Fruit fly (Drosophila melanogaster) whole organism, embryonic: ENCODE results near the gene CG13001.

Source experiments
- CG10209 ChIP-seq: fragments of 200-800 bp; sonication (Bioruptor generic); optimal IDR thresholded peaks from 3 replicates; lab custom pipeline; 2017; ENCODE audit warnings: missing biosample characterization, mild to moderate bottlenecking, missing genetic modification characterization, missing genetic modification reagents
- CG10462 ChIP-seq: fragments of 200-800 bp; sonication (Bioruptor generic); optimal IDR thresholded peaks from 2 replicates; lab custom pipeline; 2016; ENCODE audit warnings: missing biosample characterization, missing genetic modification characterization
- CG11398 ChIP-seq: fragments of 200-800 bp; sonication (Bioruptor generic); optimal IDR thresholded peaks from 2 replicates; lab custom pipeline; 2016; ENCODE audit warnings: missing biosample characterization, missing genetic modification characterization
- CG11723 ChIP-seq: fragments of 200-800 bp; sonication (Bioruptor generic); optimal IDR thresholded peaks from 2 replicates; lab custom pipeline; 2017; ENCODE audit warnings: missing biosample characterization, mild to moderate bottlenecking, missing genetic modification characterization
- CG12071 ChIP-seq: fragments of 200-800 bp; sonication (Bioruptor generic); optimal IDR thresholded peaks from 3 replicates; lab custom pipeline; 2018; ENCODE audit warnings: missing biosample characterization, mild to moderate bottlenecking, missing genetic modification characterization
- CG13296 ChIP-seq: fragments of 200-800 bp; sonication (Bioruptor generic); optimal IDR thresholded peaks from 3 replicates; lab custom pipeline; 2018; ENCODE audit warnings: missing biosample characterization, mild to moderate bottlenecking, missing genetic modification characterization
- CG13424 ChIP-seq: fragments of 200-800 bp; sonication (Bioruptor generic); optimal IDR thresholded peaks from 2 replicates; lab custom pipeline; 2019; ENCODE audit warnings: missing biosample characterization, mild to moderate bottlenecking, missing genetic modification characterization, moderate library complexity
- CG13775 ChIP-seq: fragments of 200-800 bp; sonication (Bioruptor generic); optimal IDR thresholded peaks from 3 replicates; lab custom pipeline; 2017; ENCODE audit warnings: missing biosample characterization, mild to moderate bottlenecking, missing genetic modification characterization
- CG13894 ChIP-seq: fragments of 200-800 bp; sonication (Bioruptor generic); optimal IDR thresholded peaks from 3 replicates; lab custom pipeline; 2018; ENCODE audit warnings: missing biosample characterization, mild to moderate bottlenecking, missing genetic modification characterization, moderate library complexity
- CG14710 ChIP-seq: fragments of 200-800 bp; sonication (Bioruptor generic); optimal IDR thresholded peaks from 3 replicates; lab custom pipeline; 2019; ENCODE audit warnings: missing biosample characterization, mild to moderate bottlenecking, missing genetic modification characterization, moderate library complexity
- CG14860 ChIP-seq: fragments of 200-800 bp; sonication (Bioruptor generic); IDR thresholded peaks from 3 replicates; pipeline ENCODE4 v1.3.6; 2022; ENCODE audit warnings: missing biosample characterization, missing genetic modification characterization; ENCODE audit not compliant: partially characterized antibody
- CG15514 ChIP-seq: fragments of 200-800 bp; sonication (Bioruptor generic); optimal IDR thresholded peaks from 3 replicates; lab custom pipeline; 2017; ENCODE audit warnings: missing biosample characterization, missing genetic modification characterization, mild to moderate bottlenecking, moderate library complexity, missing genetic modification reagents
- CG17385 ChIP-seq: fragments of 200-800 bp; sonication (Bioruptor generic); optimal IDR thresholded peaks from 3 replicates; lab custom pipeline; 2018; ENCODE audit warnings: missing biosample characterization, mild to moderate bottlenecking, missing genetic modification characterization
- CG1792 ChIP-seq: fragments of 200-800 bp; sonication (Bioruptor generic); optimal IDR thresholded peaks from 2 replicates; lab custom pipeline; 2016; ENCODE audit warnings: missing biosample characterization, missing genetic modification characterization
- CG18599 ChIP-seq: fragments of 200-800 bp; sonication (Bioruptor generic); optimal IDR thresholded peaks from 3 replicates; lab custom pipeline; 2017; ENCODE audit warnings: missing biosample characterization, missing genetic modification characterization, mild to moderate bottlenecking, moderate library complexity, missing genetic modification reagents
- CG2199 ChIP-seq: fragments of 200-800 bp; sonication (Bioruptor generic); IDR thresholded peaks from 3 replicates; pipeline ENCODE4 v1.3.6; 2022; ENCODE audit warnings: missing biosample characterization, missing genetic modification characterization
- CG31388 ChIP-seq: fragments of 200-800 bp; sonication (Bioruptor generic); optimal IDR thresholded peaks from 2 replicates; lab custom pipeline; 2016; ENCODE audit warnings: missing biosample characterization, missing genetic modification characterization
- CG34376 ChIP-seq: fragments of 200-800 bp; sonication (Bioruptor generic); optimal IDR thresholded peaks from 2 replicates; lab custom pipeline; 2018; ENCODE audit warnings: missing biosample characterization, mild to moderate bottlenecking, missing genetic modification characterization
- CG6254 ChIP-seq: fragments of 200-800 bp; sonication (Bioruptor generic); optimal IDR thresholded peaks from 3 replicates; lab custom pipeline; 2017; ENCODE audit warnings: mild to moderate bottlenecking, missing biosample characterization, missing genetic modification reagents, missing genetic modification characterization
- CG6683 ChIP-seq: fragments of 200-800 bp; sonication (Bioruptor generic); optimal IDR thresholded peaks from 2 replicates; lab custom pipeline; 2017; ENCODE audit warnings: missing biosample characterization, mild to moderate bottlenecking, missing genetic modification characterization, missing genetic modification reagents
- CG7928 ChIP-seq: fragments of 200-800 bp; sonication (Bioruptor generic); optimal IDR thresholded peaks from 2 replicates; lab custom pipeline; 2017; ENCODE audit warnings: missing biosample characterization, mild to moderate bottlenecking, missing genetic modification characterization
- CG8765 ChIP-seq: fragments of 200-800 bp; sonication (Bioruptor generic); IDR thresholded peaks from 2 replicates; pipeline ENCODE4 v1.3.6; 2022; ENCODE audit warnings: missing biosample characterization, missing genetic modification characterization
- CG8944 ChIP-seq: fragments of 200-800 bp; sonication (Bioruptor generic); optimal IDR thresholded peaks from 3 replicates; lab custom pipeline; 2016; ENCODE audit warnings: missing biosample characterization, missing genetic modification characterization
- CG9932 ChIP-seq: fragments of 200-800 bp; sonication (Bioruptor generic); IDR thresholded peaks from 2 replicates; pipeline ENCODE4 v1.3.6; 2022; ENCODE audit warnings: missing biosample characterization, missing genetic modification characterization
- CHES-1-like ChIP-seq: fragments of 200-800 bp; sonication (Bioruptor generic); optimal IDR thresholded peaks from 2 replicates; lab custom pipeline; 2016; ENCODE audit warnings: missing biosample characterization, missing genetic modification characterization
- Dek ChIP-seq: fragments of 200-800 bp; sonication (Bioruptor generic); optimal IDR thresholded peaks from 3 replicates; lab custom pipeline; 2019; ENCODE audit warnings: missing biosample characterization, mild to moderate bottlenecking, missing genetic modification characterization, moderate library complexity
- Dfd ChIP-seq, 2 experiments: fragments of >200 bp; optimal IDR thresholded peaks; 2 replicates each; lab custom pipeline; 2017; ENCODE audit warnings: missing biosample characterization in 2 of 2, missing genetic modification characterization in 2 of 2
- Dp ChIP-seq: fragments of 200-800 bp; sonication (Bioruptor generic); optimal IDR thresholded peaks from 2 replicates; lab custom pipeline; 2018; ENCODE audit warnings: missing biosample characterization, mild to moderate bottlenecking, missing genetic modification characterization, moderate library complexity
- Ets97D ChIP-seq: fragments of 200-800 bp; sonication (Bioruptor generic); optimal IDR thresholded peaks from 3 replicates; lab custom pipeline; 2016; ENCODE audit warnings: missing biosample characterization, missing genetic modification characterization
- Fer3 ChIP-seq: fragments of 200-800 bp; sonication (Bioruptor generic); optimal IDR thresholded peaks from 2 replicates; lab custom pipeline; 2018; ENCODE audit warnings: missing biosample characterization, mild to moderate bottlenecking, missing genetic modification characterization, moderate library complexity
- HHEX ChIP-seq: fragments of 200-800 bp; sonication (Bioruptor generic); optimal IDR thresholded peaks from 3 replicates; lab custom pipeline; 2017; ENCODE audit warnings: missing biosample characterization, mild to moderate bottlenecking, missing genetic modification characterization, missing genetic modification reagents
- Usf ChIP-seq: fragments of 200-800 bp; sonication (Bioruptor generic); optimal IDR thresholded peaks from 2 replicates; lab custom pipeline; 2017; ENCODE audit warnings: missing genotype, missing biosample characterization, missing genetic modification characterization
- ab ChIP-seq: fragments of 200-800 bp; sonication (Bioruptor generic); optimal IDR thresholded peaks from 2 replicates; lab custom pipeline; 2016; ENCODE audit warnings: missing biosample characterization, missing genetic modification characterization
- abd-A ChIP-seq: fragments of 200-800 bp; sonication (Bioruptor generic); optimal IDR thresholded peaks from 3 replicates; lab custom pipeline; 2019; ENCODE audit warnings: missing biosample characterization, mild to moderate bottlenecking, missing genetic modification characterization, moderate library complexity
- chinmo ChIP-seq: fragments of 200-800 bp; sonication (Bioruptor generic); IDR thresholded peaks from 4 replicates; pipeline ENCODE4 v1.3.6; 2022; ENCODE audit warnings: missing biosample characterization, missing genetic modification characterization; ENCODE audit not compliant: partially characterized antibody
- chm ChIP-seq: fragments of 200-800 bp; sonication (Bioruptor generic); IDR thresholded peaks from 2 replicates; pipeline ENCODE4 v1.3.6; 2022; ENCODE audit warnings: missing biosample characterization, missing genetic modification characterization
- crc ChIP-seq: fragments of 200-800 bp; sonication (Bioruptor generic); optimal IDR thresholded peaks from 2 replicates; lab custom pipeline; 2016; ENCODE audit warnings: missing biosample characterization, missing genetic modification characterization
- dmrt99B ChIP-seq: fragments of 200-800 bp; sonication (Bioruptor generic); optimal IDR thresholded peaks from 2 replicates; lab custom pipeline; 2018; ENCODE audit warnings: missing biosample characterization, mild to moderate bottlenecking, missing genetic modification characterization, moderate library complexity
- en ChIP-seq: fragments of 200-800 bp; sonication (Bioruptor generic); optimal IDR thresholded peaks from 2 replicates; lab custom pipeline; 2016; ENCODE audit warnings: missing biosample characterization, missing genetic modification characterization
- grn ChIP-seq: fragments of 200-800 bp; sonication (Bioruptor generic); optimal IDR thresholded peaks from 3 replicates; lab custom pipeline; 2017; ENCODE audit warnings: missing biosample characterization, missing genetic modification characterization
- gsb ChIP-seq: fragments of 200-800 bp; sonication (Bioruptor generic); IDR thresholded peaks from 2 replicates; pipeline ENCODE4 v1.3.6; 2022; ENCODE audit warnings: missing biosample characterization, missing genetic modification characterization
- lilli ChIP-seq: fragments of 200-800 bp; sonication (Bioruptor generic); optimal IDR thresholded peaks from 3 replicates; lab custom pipeline; 2016; ENCODE audit warnings: missing biosample characterization, missing genetic modification characterization
- nau ChIP-seq: fragments of 200-800 bp; sonication (Bioruptor generic); optimal IDR thresholded peaks from 3 replicates; lab custom pipeline; 2017; ENCODE audit warnings: missing biosample characterization, mild to moderate bottlenecking, missing genetic modification characterization, missing genetic modification reagents
- nerfin-2 ChIP-seq: fragments of 200-800 bp; sonication (Bioruptor generic); IDR thresholded peaks from 2 replicates; pipeline ENCODE4 v1.3.6; 2022; ENCODE audit warnings: missing biosample characterization, missing genetic modification characterization; ENCODE audit not compliant: partially characterized antibody
- pb ChIP-seq: fragments of 200-800 bp; sonication (Bioruptor generic); optimal IDR thresholded peaks from 3 replicates; lab custom pipeline; 2016; ENCODE audit warnings: missing biosample characterization, missing genetic modification characterization
- pros ChIP-seq: fragments of 200-800 bp; sonication (Bioruptor generic); optimal IDR thresholded peaks from 3 replicates; lab custom pipeline; 2019; ENCODE audit warnings: missing biosample characterization, mild to moderate bottlenecking, missing genetic modification characterization, moderate library complexity
- pzg ChIP-seq: fragments of 200-800 bp; sonication (Bioruptor generic); optimal IDR thresholded peaks from 3 replicates; lab custom pipeline; 2018; ENCODE audit warnings: missing biosample characterization, mild to moderate bottlenecking, missing genetic modification characterization, moderate library complexity
- rib ChIP-seq: fragments of 200-800 bp; sonication (Bioruptor generic); IDR thresholded peaks from 2 replicates; pipeline ENCODE4 v1.3.6; 2022; ENCODE audit warnings: missing biosample characterization, missing genetic modification characterization
- tap ChIP-seq: fragments of 200-800 bp; optimal IDR thresholded peaks from 3 replicates; lab custom pipeline; 2019; ENCODE audit warnings: missing biosample characterization, mild to moderate bottlenecking, missing genetic modification characterization, moderate library complexity
- ttk ChIP-seq: fragments of 200-800 bp; sonication (Bioruptor generic); IDR thresholded peaks from 2 replicates; pipeline ENCODE4 v2.1.2; 2022; ENCODE audit warnings: missing biosample characterization, missing genetic modification characterization
- zfh1 ChIP-seq: fragments of 200-800 bp; sonication (Bioruptor generic); IDR thresholded peaks from 3 replicates; pipeline ENCODE4 v1.3.6; 2022; ENCODE audit warnings: missing biosample characterization, missing genetic modification characterization

Gene CG13001

DNA sequence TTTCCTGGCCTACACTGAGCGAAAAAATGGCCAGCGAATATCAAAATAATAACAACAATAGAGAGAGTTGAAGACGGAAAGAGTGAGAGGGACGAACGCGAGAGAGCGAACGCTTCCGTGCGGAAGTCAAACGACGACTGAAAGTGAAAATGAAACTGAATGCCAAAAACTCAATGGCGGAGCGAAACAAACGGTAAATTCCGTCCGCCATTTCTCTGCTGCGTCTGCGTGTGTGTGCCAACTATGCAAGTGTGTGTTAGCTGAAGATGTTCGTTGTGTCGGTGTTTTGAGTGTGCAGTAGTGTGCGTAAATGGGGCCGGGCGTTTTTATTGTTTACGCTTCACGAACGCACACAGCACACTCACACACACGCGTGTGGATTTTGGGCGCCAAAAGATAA lies 44.3 kb upstream of the CG13001 start:
- peak; percentile 1 for TF ChIP-seq CG13894
- no peak for TF ChIP-seq CG8765
- TF ChIP-seq en (GFP tag; lab: Kevin White, UChicago): no peak
- no peak for TF ChIP-seq grn (GFP tag; lab: Kevin White, UChicago)
- no peak for TF ChIP-seq Dfd (GFP tag; optimal IDR thresholded peaks at IDR 0.05; lab: Kevin White, UChicago)
- TF ChIP-seq Dek (tag; lab: Kevin White, UChicago): no peak
- TF ChIP-seq CG6254: no peak
- no peak for TF ChIP-seq crc (GFP tag; lab: Kevin White, UChicago)
- TF ChIP-seq CG14860 (GFP tag; lab: Robert Waterston, UW): no peak
- TF ChIP-seq CG34376 (GFP tag; lab: Kevin White, UChicago): peak; percentile 8
- TF ChIP-seq CG13775 (GFP tag; lab: Kevin White, UChicago): no peak
- TF ChIP-seq tap (tag; lab: Kevin White, UChicago): no peak
- no peak for TF ChIP-seq CG8944
- no peak for TF ChIP-seq CG12071
- no peak for TF ChIP-seq pros (GFP tag; lab: Kevin White, UChicago)
- TF ChIP-seq ttk: no peak
- no peak for TF ChIP-seq CG6683 (GFP tag; lab: Kevin White, UChicago)
- TF ChIP-seq gsb (GFP tag; lab: Robert Waterston, UW): no peak
- TF ChIP-seq zfh1: no peak
- peak; percentile 16 for TF ChIP-seq CG15514 (GFP tag; lab: Kevin White, UChicago)
- TF ChIP-seq Fer3 (tag; lab: Kevin White, UChicago): no peak
- no peak for TF ChIP-seq ab (GFP tag; lab: Kevin White, UChicago)
- no peak for TF ChIP-seq chm (GFP tag; lab: Robert Waterston, UW)
- TF ChIP-seq CG2199 (GFP tag; lab: Robert Waterston, UW): no peak
- TF ChIP-seq CG1792 (GFP tag; lab: Kevin White, UChicago): no peak
- TF ChIP-seq CG18599 (GFP tag; lab: Kevin White, UChicago): peak; percentile 4
- 0 out of 2 replicates have a peak, but pooled peaks have one; percentile 8 for TF ChIP-seq CG9932
- TF ChIP-seq CG13424 (tag; lab: Kevin White, UChicago): no peak
- TF ChIP-seq CG11723 (GFP tag; lab: Kevin White, UChicago): no peak
- no peak for TF ChIP-seq chinmo (GFP tag; lab: Robert Waterston, UW)
- TF ChIP-seq pzg: no peak
- TF ChIP-seq CG17385: no peak
- TF ChIP-seq CG10462 (GFP tag; lab: Kevin White, UChicago): no peak
- TF ChIP-seq Usf (GFP tag; lab: Kevin White, UChicago): no peak
- no peak for TF ChIP-seq CG31388 (GFP tag; lab: Kevin White, UChicago)
- TF ChIP-seq nau (GFP tag; lab: Kevin White, UChicago): no peak
- TF ChIP-seq abd-A (tag; lab: Kevin White, UChicago): peak; percentile 61
- no peak for TF ChIP-seq HHEX (GFP tag; lab: Kevin White, UChicago)
- no peak for TF ChIP-seq lilli
- no peak for TF ChIP-seq CG11398 (GFP tag; lab: Kevin White, UChicago)
- no peak for TF ChIP-seq pb
- no peak for TF ChIP-seq Ets97D (GFP tag; lab: Kevin White, UChicago)
- no peak for TF ChIP-seq rib
- TF ChIP-seq CG7928: no peak
- TF ChIP-seq CHES-1-like (GFP tag; lab: Kevin White, UChicago): no peak
- TF ChIP-seq nerfin-2 (GFP tag; lab: Robert Waterston, UW): no peak
- TF ChIP-seq CG10209: no peak
- TF ChIP-seq dmrt99B (tag; lab: Kevin White, UChicago): no peak
- TF ChIP-seq CG14710 (tag; lab: Kevin White, UChicago): no peak
- no peak for TF ChIP-seq CG13296 (GFP tag; lab: Kevin White, UChicago)
- peak; percentile 5 for TF ChIP-seq Dp (GFP tag; lab: Kevin White, UChicago)
